Fruit fly (Drosophila melanogaster) whole organism, adult: Measurements from ENCODE around the gene Rift.

Experiments used
- CG11617 ChIP-seq: fragments of 200-800 bp; sonication (Bioruptor generic); optimal IDR thresholded peaks from 2 replicates; lab custom pipeline; 2017; ENCODE audit warnings: mild to moderate bottlenecking, missing biosample characterization, missing genetic modification reagents, missing genetic modification characterization
- Hr96 ChIP-seq: fragments of 200-800 bp; sonication (Bioruptor generic); optimal IDR thresholded peaks from 2 replicates; lab custom pipeline; 2016; ENCODE audit warnings: missing biosample characterization, missing genetic modification characterization
- bab1 ChIP-seq: fragments of 200-800 bp; sonication (Bioruptor generic); optimal IDR thresholded peaks from 3 replicates; lab custom pipeline; 2019; ENCODE audit warnings: missing biosample characterization, mild to moderate bottlenecking, missing genetic modification characterization, moderate library complexity
- pad ChIP-seq: fragments of 200-800 bp; sonication (Bioruptor generic); optimal IDR thresholded peaks from 3 replicates; lab custom pipeline; 2017; ENCODE audit warnings: missing biosample characterization, missing genetic modification characterization, mild to moderate bottlenecking, moderate library complexity, missing genetic modification reagents
- tj ChIP-seq: fragments of 200-800 bp; sonication (Bioruptor generic); optimal IDR thresholded peaks from 3 replicates; lab custom pipeline; 2017; ENCODE audit warnings: missing biosample characterization, mild to moderate bottlenecking, missing genetic modification characterization, moderate library complexity

DNA sequence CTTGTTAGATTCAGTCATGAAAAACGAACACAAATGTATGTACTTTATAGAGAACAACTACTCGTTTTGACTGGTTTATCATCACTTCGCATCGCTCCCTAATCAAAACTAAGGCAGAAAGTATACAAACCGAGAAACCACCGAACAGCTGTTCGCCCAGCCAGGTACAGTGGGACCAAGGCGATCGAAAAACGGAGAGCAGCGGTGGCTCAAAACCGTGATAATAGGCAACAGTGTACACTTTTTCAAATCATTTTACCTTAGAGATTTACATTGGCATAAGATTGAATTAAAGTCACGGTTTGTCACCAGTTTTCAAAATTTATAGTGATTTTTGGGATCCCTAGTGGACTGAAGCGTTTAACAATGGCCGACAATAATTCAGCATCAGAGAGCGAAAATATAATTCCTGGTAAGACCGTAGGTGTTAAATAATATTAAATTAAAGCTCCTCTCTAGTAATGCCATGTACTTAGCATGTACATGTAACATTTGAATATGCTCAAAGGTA lies 4.7 kb downstream of the Rift start, which contains the start of the genes CG42233 and CG1971:
- TF ChIP-seq CG11617 (GFP tag; lab: Kevin White, UChicago) (peak; percentile 51), Hr96 (GFP tag; lab: Kevin White, UChicago) (peak; percentile 59), tj (GFP tag; lab: Kevin White, UChicago) (peak; percentile 15), pad (GFP tag; lab: Kevin White, UChicago) (peak; percentile 40), bab1 (GFP tag; lab: Kevin White, UChicago) (peak; percentile 12)
